Fruit fly (Drosophila melanogaster): ENCODE measurements around the gene CG4259.

The CG4259 gene

DNA sequence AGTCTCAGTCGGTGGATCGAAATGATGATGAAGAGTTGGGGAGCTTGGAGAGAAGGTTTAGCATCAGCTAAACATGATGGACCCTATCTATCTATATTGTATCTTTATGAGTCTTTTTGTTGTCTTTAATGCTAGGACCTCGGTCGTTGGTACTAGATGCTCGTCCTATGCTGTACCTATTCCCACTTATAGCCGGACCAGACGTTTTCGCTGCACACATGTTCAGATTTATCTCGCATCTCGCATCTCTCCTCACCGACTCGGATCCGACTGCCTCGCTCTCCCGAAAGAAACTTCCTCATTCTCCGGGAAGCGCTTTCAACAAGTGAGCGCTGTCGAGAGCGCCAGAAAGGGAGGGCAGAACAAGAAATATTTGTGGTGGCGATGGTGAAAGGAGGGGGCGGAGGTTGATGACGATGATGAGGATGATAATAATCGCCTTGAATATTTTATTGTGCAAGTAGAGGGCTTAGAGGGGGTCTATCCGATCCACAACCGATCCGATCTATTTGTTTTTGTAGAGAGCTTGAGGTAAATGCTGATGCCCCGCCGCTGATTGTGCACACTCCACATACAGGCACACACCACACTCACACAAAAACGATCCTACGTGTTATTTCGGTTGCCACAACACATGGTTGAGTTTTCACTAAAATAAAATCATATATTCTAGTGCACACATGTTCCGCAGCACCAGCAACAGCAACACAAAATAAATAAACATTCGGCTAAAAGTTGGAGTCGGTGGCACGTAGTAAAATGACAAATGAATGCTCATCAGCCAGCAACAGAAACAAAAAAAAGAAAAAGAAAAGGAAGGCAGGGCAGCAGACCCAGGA lies 33.9 kb upstream of the CG4259 start (continued):
- TF ChIP-seq CG11696 (GFP tag; IDR thresholded peaks at IDR 0.05) (peak; percentile 86), bcd (GFP tag; optimal IDR thresholded peaks at IDR 0.05) (no peak), CG4854 (GFP tag; optimal IDR thresholded peaks at IDR 0.05) (no peak), mam (GFP tag; optimal IDR thresholded peaks at IDR 0.05) (no peak), Nf-YA (GFP tag; IDR thresholded peaks at IDR 0.05) (no peak), CG18262 (tag; optimal IDR thresholded peaks at IDR 0.05) (peak; percentile 22), CG8281 (tag; optimal IDR thresholded peaks at IDR 0.05) (no peak), ranshi (GFP tag; IDR thresholded peaks at IDR 0.05) (0 out of 2 replicates have a peak, but pooled peaks have one; percentile 21), Xbp1 (GFP tag; optimal IDR thresholded peaks at IDR 0.05) (peak; percentile 33), NfI (GFP tag; optimal IDR thresholded peaks at IDR 0.05) (no peak), aop (GFP tag; IDR thresholded peaks at IDR 0.05) (peak; percentile 67; the same call in 1 of the 2 replicates), Taf1 (GFP tag; IDR thresholded peaks at IDR 0.05) (0 out of 2 replicates have a peak, but pooled peaks have one; percentile 5), CG6683 (GFP tag; optimal IDR thresholded peaks at IDR 0.05) (no peak), lbe (GFP tag; optimal IDR thresholded peaks at IDR 0.05) (no peak)

DNA sequence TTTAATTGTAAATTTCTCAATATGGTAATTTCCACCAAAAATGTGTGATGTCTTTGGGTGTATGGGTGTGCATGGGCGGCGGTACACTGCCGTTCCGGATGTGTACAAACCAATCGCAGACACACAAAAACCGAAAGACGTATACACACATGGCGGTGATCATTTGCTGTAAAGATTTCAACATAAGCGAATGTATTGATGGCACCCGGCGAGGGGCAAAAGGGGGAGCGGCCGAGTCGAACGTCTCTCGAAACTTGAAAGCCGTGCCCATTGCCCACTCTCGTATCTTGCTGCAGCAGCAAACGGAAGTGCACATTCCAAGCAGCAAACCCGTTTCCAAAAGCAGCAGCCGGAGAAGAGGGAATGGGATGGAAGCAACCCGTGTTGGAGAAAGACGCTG lies 33.2 kb upstream of the CG4259 start:
- TF ChIP-seq CG11398 (GFP tag; optimal IDR thresholded peaks at IDR 0.05) (no peak), CG10543 (GFP tag; optimal IDR thresholded peaks at IDR 0.05) (peak; percentile 48), lmd (GFP tag; IDR thresholded peaks at IDR 0.05) (no peak), CG13775 (GFP tag; optimal IDR thresholded peaks at IDR 0.05) (no peak), kah (GFP tag; optimal IDR thresholded peaks at IDR 0.05) (no peak), Asciz (GFP tag; optimal IDR thresholded peaks at IDR 0.05) (no peak), CG14014 (GFP tag; IDR thresholded peaks at IDR 0.05) (0 out of 2 replicates have a peak, but pooled peaks have one; percentile 11), ranshi (GFP tag; IDR thresholded peaks at IDR 0.05) (0 out of 2 replicates have a peak, but pooled peaks have one; percentile 1), stc (GFP tag; IDR thresholded peaks at IDR 0.05) (no peak), vnd (GFP tag; IDR thresholded peaks at IDR 0.05; ENCODE audit: partially characterized antibody) (no peak), crol (GFP tag; IDR thresholded peaks at IDR 0.05) (peak; percentile 90), CG4424 (GFP tag; optimal IDR thresholded peaks at IDR 0.05) (no peak), CG32767 (GFP tag; IDR thresholded peaks at IDR 0.05) (peak; percentile 79), Adf1 (GFP tag; IDR thresholded peaks at IDR 0.05) (peak; percentile 43), CG2199 (GFP tag; IDR thresholded peaks at IDR 0.05) (peak; percentile 59; the same call in 2 of the 3 replicates), ci (GFP tag; IDR thresholded peaks at IDR 0.05) (peak; percentile 32; the same call in 1 of the 3 replicates), Scr (GFP tag; IDR thresholded peaks at IDR 0.05; ENCODE audit: partially characterized antibody) (peak; percentile 13; the same call in 1 of the 2 replicates), fd64A (GFP tag; optimal IDR thresholded peaks at IDR 0.05) (peak; percentile 11), sd (tag; optimal IDR thresholded peaks at IDR 0.05) (peak; percentile 97), Mad (GFP tag; optimal IDR thresholded peaks at IDR 0.05) (no peak), mirr (GFP tag; optimal IDR thresholded peaks at IDR 0.05) (no peak), z (GFP tag; IDR thresholded peaks at IDR 0.05) (peak; percentile 49; the same call in 1 of the 3 replicates), vvl (GFP tag; IDR thresholded peaks at IDR 0.05) (peak; percentile 52; the same call in 1 of the 2 replicates), D19B (GFP tag; optimal IDR thresholded peaks at IDR 0.05) (no peak), Gsc (GFP tag; IDR thresholded peaks at IDR 0.05) (no peak), Hr51 (GFP tag; optimal IDR thresholded peaks at IDR 0.05) (no peak), twi (tag; optimal IDR thresholded peaks at IDR 0.05) (peak; percentile 44), pros (GFP tag; optimal IDR thresholded peaks at IDR 0.05) (peak; percentile 51), Stat92E (GFP tag; optimal IDR thresholded peaks at IDR 0.05) (no peak), oc (tag; optimal IDR thresholded peaks at IDR 0.05) (peak; percentile 56), Awh (GFP tag; IDR thresholded peaks at IDR 0.05) (peak; percentile 29; the same call in 1 of the 2 replicates), sna (GFP tag; IDR thresholded peaks at IDR 0.05; ENCODE audit: partially characterized antibody) (0 out of 2 replicates have a peak, but pooled peaks have one; percentile 28), slbo (GFP tag; IDR thresholded peaks at IDR 0.05) (peak; percentile 39), Deaf1 (tag; optimal IDR thresholded peaks at IDR 0.05) (peak; percentile 17)
